Fruit fly (Drosophila melanogaster) whole organism: ENCODE results near the gene CG44362.

Source experiments
- CG8478 ChIP-seq: fragments of >200 bp; optimal IDR thresholded peaks from 2 replicates; lab custom pipeline; 2018; ENCODE audit warnings: inconsistent platforms
- Dll ChIP-seq: fragments of >200 bp; optimal IDR thresholded peaks from 2 replicates; lab custom pipeline; 2017
- EcR ChIP-seq, 2 experiments: fragments of >200 bp; optimal IDR thresholded peaks; 2 replicates each; lab custom pipeline; 2017; ENCODE audit warnings: missing biosample characterization in 2 of 2, missing genetic modification characterization in 2 of 2, missing genetic modification reagents in 2 of 2
- psq ChIP-seq: fragments of >200 bp; optimal IDR thresholded peaks from 2 replicates; lab custom pipeline; 2017
- usp ChIP-seq: fragments of >200 bp; optimal IDR thresholded peaks from 2 replicates; lab custom pipeline; 2017; ENCODE audit warnings: missing biosample characterization, missing genetic modification characterization, mixed read lengths

DNA sequence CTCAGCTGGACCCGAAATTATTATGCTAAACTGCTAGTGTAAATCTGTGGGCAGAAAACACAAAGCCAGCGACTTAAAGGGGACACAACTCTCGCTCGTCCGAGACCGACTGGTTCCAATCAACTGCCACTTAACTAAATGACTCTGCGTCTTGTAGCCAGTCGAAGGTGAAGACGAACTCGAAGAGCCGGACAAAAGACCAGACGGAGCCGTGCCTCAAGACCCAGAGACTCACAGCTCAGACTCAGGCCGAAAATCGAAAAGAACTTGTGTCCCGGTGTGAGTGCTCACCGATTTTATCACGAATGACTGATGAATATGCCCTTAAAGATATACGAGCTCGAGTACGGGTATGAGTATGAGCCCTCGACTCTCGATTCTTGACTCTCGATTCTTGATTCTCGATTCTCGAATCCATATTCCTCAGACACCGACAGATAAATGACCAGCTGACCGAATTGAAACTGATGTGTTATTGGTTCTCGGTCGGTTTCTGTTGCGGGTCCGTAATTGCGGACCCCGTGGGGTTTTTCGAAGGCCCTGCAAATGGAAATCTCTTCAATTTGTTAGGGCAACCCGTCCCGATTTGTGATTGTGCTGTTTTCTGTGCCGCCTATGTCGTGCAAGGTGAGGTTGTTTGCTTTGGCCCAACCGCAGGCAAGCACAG, 9.3 kb downstream of the CG44362 start:
- TF ChIP-seq EcR (GFP tag; optimal IDR thresholded peaks at IDR 0.05; lab: Kevin White, UChicago) (no peak), Dll (lab: Kevin White, UChicago) (peak; percentile 31), usp (GFP tag; lab: Kevin White, UChicago) (no peak), psq (lab: Kevin White, UChicago) (no peak), CG8478 (no peak)
